Fruit fly (Drosophila melanogaster) whole organism, adult: ENCODE data around the gene CG14357.

Experiments
- CG11617 ChIP-seq: fragments of 200-800 bp; sonication (Bioruptor generic); optimal IDR thresholded peaks from 2 replicates; lab custom pipeline; 2017; ENCODE audit warnings: mild to moderate bottlenecking, missing biosample characterization, missing genetic modification reagents, missing genetic modification characterization
- CG12768 ChIP-seq: fragments of 200-800 bp; sonication (Bioruptor generic); optimal IDR thresholded peaks from 2 replicates; lab custom pipeline; 2017; ENCODE audit warnings: missing biosample characterization, missing genetic modification characterization, mild to moderate bottlenecking, moderate library complexity, missing genetic modification reagents
- CG14711 ChIP-seq: fragments of 200-800 bp; sonication (Bioruptor generic); optimal IDR thresholded peaks from 2 replicates; lab custom pipeline; 2018; ENCODE audit warnings: missing biosample characterization, mild to moderate bottlenecking, missing genetic modification characterization, moderate library complexity
- CG1620 ChIP-seq: fragments of 200-800 bp; sonication (Bioruptor generic); optimal IDR thresholded peaks from 2 replicates; lab custom pipeline; 2016; ENCODE audit warnings: missing biosample characterization, missing genetic modification characterization
- CG33017 ChIP-seq: fragments of 200-800 bp; sonication (Bioruptor generic); optimal IDR thresholded peaks from 2 replicates; lab custom pipeline; 2018; ENCODE audit warnings: missing biosample characterization, mild to moderate bottlenecking, missing genetic modification characterization, moderate library complexity
- CG5204 ChIP-seq: fragments of 200-800 bp; sonication (Bioruptor generic); optimal IDR thresholded peaks from 2 replicates; lab custom pipeline; 2016; ENCODE audit warnings: missing biosample characterization, missing genetic modification characterization
- CG7045 ChIP-seq: fragments of 200-800 bp; sonication (Bioruptor generic); optimal IDR thresholded peaks from 2 replicates; lab custom pipeline; 2017; ENCODE audit warnings: missing biosample characterization, mild to moderate bottlenecking, missing genetic modification characterization
- CG7101 ChIP-seq: fragments of 200-800 bp; sonication (Bioruptor generic); optimal IDR thresholded peaks from 2 replicates; lab custom pipeline; 2018; ENCODE audit warnings: missing biosample characterization, mild to moderate bottlenecking, missing genetic modification characterization, moderate library complexity
- Clk ChIP-seq: fragments of 200-800 bp; sonication (Bioruptor generic); optimal IDR thresholded peaks from 2 replicates; lab custom pipeline; 2017; ENCODE audit warnings: missing biosample characterization, missing genetic modification characterization
- Crg-1 ChIP-seq: fragments of 200-800 bp; sonication (Bioruptor generic); optimal IDR thresholded peaks from 2 replicates; lab custom pipeline; 2016; ENCODE audit warnings: missing biosample characterization, missing genetic modification characterization
- Hr96 ChIP-seq: fragments of 200-800 bp; sonication (Bioruptor generic); optimal IDR thresholded peaks from 2 replicates; lab custom pipeline; 2016; ENCODE audit warnings: missing biosample characterization, missing genetic modification characterization
- Mnt ChIP-seq: fragments of 200-800 bp; sonication (Bioruptor generic); optimal IDR thresholded peaks from 2 replicates; lab custom pipeline; 2016; ENCODE audit warnings: missing biosample characterization, mild to moderate bottlenecking, missing genetic modification characterization
- bab1 ChIP-seq: fragments of 200-800 bp; sonication (Bioruptor generic); optimal IDR thresholded peaks from 3 replicates; lab custom pipeline; 2019; ENCODE audit warnings: missing biosample characterization, mild to moderate bottlenecking, missing genetic modification characterization, moderate library complexity
- cic ChIP-seq: fragments of 200-800 bp; sonication (Bioruptor generic); optimal IDR thresholded peaks from 2 replicates; lab custom pipeline; 2017; ENCODE audit warnings: missing biosample characterization, mild to moderate bottlenecking, missing genetic modification characterization, moderate library complexity
- cnc ChIP-seq, 2 experiments: fragments of >200 bp; optimal IDR thresholded peaks; 2 replicates each; lab custom pipeline; 2017
- kay ChIP-seq: fragments of 200-800 bp; sonication (Bioruptor generic); peaks from one replicate; lab custom pipeline; 2016; ENCODE audit warnings: missing biosample characterization, missing genetic modification characterization, borderline replicate concordance
- ovo ChIP-seq: fragments of 200-800 bp; sonication (Bioruptor generic); optimal IDR thresholded peaks from 2 replicates; lab custom pipeline; 2016; ENCODE audit warnings: missing biosample characterization, missing genetic modification characterization
- pad ChIP-seq: fragments of 200-800 bp; sonication (Bioruptor generic); optimal IDR thresholded peaks from 3 replicates; lab custom pipeline; 2017; ENCODE audit warnings: missing biosample characterization, missing genetic modification characterization, mild to moderate bottlenecking, moderate library complexity, missing genetic modification reagents
- tj ChIP-seq: fragments of 200-800 bp; sonication (Bioruptor generic); optimal IDR thresholded peaks from 3 replicates; lab custom pipeline; 2017; ENCODE audit warnings: missing biosample characterization, mild to moderate bottlenecking, missing genetic modification characterization, moderate library complexity
- toe ChIP-seq: fragments of 200-800 bp; sonication (Bioruptor generic); optimal IDR thresholded peaks from 2 replicates; lab custom pipeline; 2016; ENCODE audit warnings: missing biosample characterization, missing genetic modification characterization

Gene CG14357

DNA sequence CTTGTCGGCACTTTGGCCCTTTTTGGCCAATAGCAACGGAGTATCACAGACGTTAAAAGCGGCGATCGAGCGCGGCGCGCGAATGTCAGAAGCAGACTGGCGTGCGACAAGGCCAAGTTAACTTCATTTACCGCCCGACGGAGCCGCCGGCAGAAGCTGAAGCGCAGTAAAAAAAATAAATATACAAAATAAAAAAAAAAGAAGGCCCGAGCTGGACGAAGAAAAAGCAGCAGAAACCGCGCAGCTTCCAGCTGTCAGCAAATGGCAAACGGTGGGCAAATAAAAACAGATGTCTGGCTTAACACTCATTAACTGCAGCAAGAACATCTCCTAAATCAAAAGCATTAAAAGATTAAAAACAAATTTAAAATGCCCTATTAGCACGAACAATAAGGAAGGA lies 20.0 kb upstream of the CG14357 start, which contains the start of gene CG14356:
Gene CG14356, minus strand, starts transcription at position 101 of the 400 bp plus-strand sequence.
- TF ChIP-seq CG5204 (GFP tag; lab: Kevin White, UChicago) = no peak
- TF ChIP-seq CG11617 (GFP tag; lab: Kevin White, UChicago) = no peak
- no peak for TF ChIP-seq CG1620
- no peak for TF ChIP-seq toe (GFP tag; lab: Kevin White, UChicago)
- no peak for TF ChIP-seq Mnt (GFP tag; lab: Kevin White, UChicago)
- no peak for TF ChIP-seq cic (GFP tag; lab: Kevin White, UChicago)
- no peak for TF ChIP-seq CG12768
- TF ChIP-seq tj = no peak
- TF ChIP-seq pad (GFP tag; lab: Kevin White, UChicago) = no peak

DNA sequence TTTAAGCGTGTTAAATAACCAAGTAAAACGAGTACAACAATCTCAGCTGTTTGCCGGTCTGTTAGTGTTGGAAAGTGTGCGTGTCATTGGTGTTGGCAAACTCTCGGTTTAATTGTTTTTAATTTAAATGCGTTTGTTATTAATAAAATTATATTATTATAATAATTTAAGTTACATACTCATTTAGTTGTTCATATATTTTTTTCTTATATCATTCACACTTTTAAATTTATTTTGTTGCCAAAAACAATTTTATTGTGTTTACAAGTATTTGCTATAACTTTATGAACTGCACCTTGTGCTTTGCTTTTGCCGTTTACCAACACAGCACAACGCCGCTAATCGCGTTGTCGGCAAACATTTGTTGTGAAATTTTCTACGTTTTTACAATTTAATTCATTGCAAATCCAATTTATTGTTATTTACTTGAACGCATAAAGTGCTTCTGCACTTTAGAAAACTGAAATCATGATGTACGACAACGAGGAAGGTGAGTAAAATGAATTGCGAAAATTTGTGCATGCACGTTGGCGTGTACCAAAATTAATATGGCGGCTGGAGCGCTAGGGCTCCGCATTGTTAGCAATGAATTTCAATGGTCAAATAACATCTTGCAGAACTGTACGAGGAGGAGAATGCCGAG lies 13.6 kb upstream of the CG14357 start, which contains the start of the genes 140up and Polr2B:
Gene 140up, minus strand, starts transcription at position 70 of the 643 bp plus-strand sequence.
Gene Polr2B, plus strand, starts transcription at position 313 of the 643 bp plus-strand sequence.
- TF ChIP-seq CG12768 = peak; percentile 96
- peak; percentile 86 for TF ChIP-seq Mnt (GFP tag; lab: Kevin White, UChicago)
- peak; percentile 92 for TF ChIP-seq Clk (GFP tag; lab: Kevin White, UChicago)
- peak; percentile 79 for TF ChIP-seq CG1620
- TF ChIP-seq CG7101 (tag; lab: Kevin White, UChicago) = peak; percentile 96
- TF ChIP-seq toe (GFP tag; lab: Kevin White, UChicago) = peak; percentile 87
- TF ChIP-seq Hr96 = peak; percentile 74
- peak; percentile 61 for TF ChIP-seq cic (GFP tag; lab: Kevin White, UChicago)
- peak; percentile 92 for TF ChIP-seq CG14711
- peak; percentile 94 for TF ChIP-seq CG11617 (GFP tag; lab: Kevin White, UChicago)
- TF ChIP-seq CG7045 (GFP tag; lab: Kevin White, UChicago) = peak; percentile 95
- TF ChIP-seq ovo (GFP tag; lab: Kevin White, UChicago) = peak; percentile 93
- no peak for TF ChIP-seq cnc (optimal IDR thresholded peaks at IDR 0.05; lab: Kevin White, UChicago)
- peak; percentile 72 for TF ChIP-seq tj
- TF ChIP-seq Crg-1 = peak; percentile 96
- TF ChIP-seq bab1 (GFP tag; lab: Kevin White, UChicago) = peak; percentile 93
- TF ChIP-seq CG5204 (GFP tag; lab: Kevin White, UChicago) = peak; percentile 77
- TF ChIP-seq CG33017 (tag; lab: Kevin White, UChicago) = peak; percentile 92
- no peak for TF ChIP-seq kay (GFP tag; lab: Kevin White, UChicago)
- TF ChIP-seq pad (GFP tag; lab: Kevin White, UChicago) = peak; percentile 90

DNA sequence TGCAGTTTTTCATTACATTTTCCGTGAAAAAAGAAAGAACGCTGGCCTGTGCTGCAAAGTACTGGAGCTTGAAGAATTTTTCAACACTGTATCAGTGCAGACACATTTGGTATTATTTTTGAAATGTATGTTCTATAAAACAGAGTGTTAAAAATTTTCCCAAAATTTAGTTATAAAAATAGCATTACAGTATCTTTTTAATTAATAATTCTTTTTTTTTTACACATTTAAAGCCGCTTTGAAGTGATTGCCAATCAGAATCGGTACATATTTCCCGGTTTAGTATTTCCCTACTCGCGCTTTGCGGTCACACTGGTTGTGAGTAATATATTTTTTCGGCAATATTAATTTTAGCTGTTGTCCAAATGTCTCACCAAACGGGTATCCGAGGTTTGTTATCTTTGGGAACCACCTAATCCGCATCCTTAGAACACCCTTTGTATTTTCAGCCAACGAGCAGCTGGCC lies 10.4 kb upstream of the CG14357 start, which contains the start of the genes Abi and twf:
Gene Abi, minus strand, starts transcription at position 74 of the 466 bp plus-strand sequence.
Gene twf, plus strand, starts transcription at position 308 of the 466 bp plus-strand sequence.
- TF ChIP-seq CG12768 (peak; percentile 69), bab1 (GFP tag; lab: Kevin White, UChicago) (peak; percentile 68), Crg-1 (peak; percentile 86), CG14711 (peak; percentile 79), CG1620 (peak; percentile 86), toe (GFP tag; lab: Kevin White, UChicago) (peak; percentile 66), CG11617 (GFP tag; lab: Kevin White, UChicago) (peak; percentile 54), cnc (optimal IDR thresholded peaks at IDR 0.05; lab: Kevin White, UChicago) (no peak), CG5204 (GFP tag; lab: Kevin White, UChicago) (peak; percentile 79), CG7101 (tag; lab: Kevin White, UChicago) (peak; percentile 79), tj (peak; percentile 28), Mnt (GFP tag; lab: Kevin White, UChicago) (peak; percentile 66), Hr96 (peak; percentile 50), pad (GFP tag; lab: Kevin White, UChicago) (peak; percentile 67), CG33017 (tag; lab: Kevin White, UChicago) (peak; percentile 43), Clk (GFP tag; lab: Kevin White, UChicago) (no peak), cic (GFP tag; lab: Kevin White, UChicago) (peak; percentile 33), ovo (GFP tag; lab: Kevin White, UChicago) (peak; percentile 56), kay (GFP tag; lab: Kevin White, UChicago) (peak; percentile 93), CG7045 (GFP tag; lab: Kevin White, UChicago) (peak; percentile 50)

DNA sequence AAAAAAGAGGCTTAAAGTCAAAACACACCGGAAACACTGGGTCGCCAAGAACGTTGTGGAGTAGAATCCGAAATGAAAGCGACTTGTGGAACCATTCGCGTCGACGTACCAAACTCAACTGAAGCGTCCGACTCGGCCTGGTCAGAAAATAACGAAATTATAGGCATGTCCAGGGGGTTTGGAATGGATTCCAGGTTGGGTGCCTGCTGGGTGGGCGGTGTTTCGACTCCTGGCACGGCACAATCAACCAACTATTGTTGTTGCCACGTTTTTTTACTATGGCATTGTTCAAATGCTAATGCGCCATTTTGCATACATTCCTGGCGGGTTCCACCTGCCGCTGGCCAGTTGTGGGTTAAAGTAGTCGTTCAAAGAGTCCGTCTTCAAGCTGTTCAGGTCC lies 6.4 kb upstream of the CG14357 start, which contains the start of gene Kif19A:
Gene Kif19A, minus strand, starts transcription at position 101 of the 400 bp plus-strand sequence.
- TF ChIP-seq CG7045 (GFP tag; lab: Kevin White, UChicago) (no peak), Crg-1 (no peak), CG14711 (no peak), cic (GFP tag; lab: Kevin White, UChicago) (no peak), pad (GFP tag; lab: Kevin White, UChicago) (no peak), Mnt (GFP tag; lab: Kevin White, UChicago) (no peak), CG33017 (tag; lab: Kevin White, UChicago) (no peak), bab1 (GFP tag; lab: Kevin White, UChicago) (no peak), CG11617 (GFP tag; lab: Kevin White, UChicago) (no peak), Hr96 (no peak), ovo (GFP tag; lab: Kevin White, UChicago) (no peak), CG12768 (no peak), tj (no peak), cnc (optimal IDR thresholded peaks at IDR 0.05; lab: Kevin White, UChicago) (no peak), CG5204 (GFP tag; lab: Kevin White, UChicago) (no peak)

DNA sequence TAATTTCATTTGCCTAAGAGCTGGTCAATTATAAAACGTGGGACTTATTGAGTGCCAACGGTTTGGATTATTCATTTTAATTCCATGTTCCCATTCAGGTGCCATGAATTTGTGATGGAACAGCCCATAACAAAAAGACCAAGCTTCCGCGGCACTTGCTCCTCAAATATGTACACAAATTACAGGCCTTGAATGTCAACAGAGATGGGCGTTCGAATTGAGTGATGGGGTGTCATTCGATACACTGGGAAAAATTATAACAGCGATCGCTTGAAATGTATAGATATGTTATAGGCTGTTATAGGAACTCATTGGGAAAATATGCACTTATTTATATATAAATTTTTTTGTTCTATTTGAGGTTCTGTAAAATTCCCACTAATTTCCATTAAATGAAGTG lies 4.1 kb upstream of the CG14357 start:
- no peak for TF ChIP-seq CG14711
- no peak for TF ChIP-seq bab1 (GFP tag; lab: Kevin White, UChicago)
- no peak for TF ChIP-seq toe (GFP tag; lab: Kevin White, UChicago)
- TF ChIP-seq ovo (GFP tag; lab: Kevin White, UChicago) = no peak
- TF ChIP-seq kay (GFP tag; lab: Kevin White, UChicago) = no peak
- no peak for TF ChIP-seq CG7101 (tag; lab: Kevin White, UChicago)
- no peak for TF ChIP-seq CG1620
- TF ChIP-seq tj = no peak
